Worm (Caenorhabditis elegans): Measurements from ENCODE around the gene F07C3.2.

DNA sequence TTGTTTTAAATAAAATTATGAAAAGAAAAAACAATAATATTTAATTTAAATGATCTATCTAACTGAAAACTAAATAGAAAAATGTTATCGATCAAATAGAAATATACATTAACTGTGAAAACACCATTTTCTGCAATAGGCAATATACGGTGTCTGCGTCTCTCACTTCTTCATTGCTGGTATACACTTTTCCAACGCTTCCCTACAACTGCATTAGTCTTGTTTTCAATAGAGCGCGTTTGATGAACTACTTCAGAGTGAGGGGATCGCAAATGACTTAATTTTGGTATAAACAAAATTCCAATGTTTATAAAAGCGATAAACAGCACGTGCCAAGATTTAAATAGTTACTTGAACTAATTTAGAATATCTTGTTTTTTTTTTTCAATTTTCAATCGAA lies 13.4 kb upstream of the F07C3.2 start:
- TF ChIP-seq sea-1 (GFP tag; conservative IDR thresholded peaks at IDR 0.05) (no peak), hmbx-1 (tag; optimal IDR thresholded peaks at IDR 0.05) (no peak), ets-7 (tag; optimal IDR thresholded peaks at IDR 0.05) (no peak), flt-1 (GFP tag; IDR thresholded peaks at IDR 0.05) (no peak), B0310.2 (tag; optimal IDR thresholded peaks at IDR 0.05) (no peak), pes-1 (GFP tag; IDR thresholded peaks at IDR 0.05) (no peak)
